Worm (Caenorhabditis elegans): ENCODE data around the gene F01E11.18.

DNA sequence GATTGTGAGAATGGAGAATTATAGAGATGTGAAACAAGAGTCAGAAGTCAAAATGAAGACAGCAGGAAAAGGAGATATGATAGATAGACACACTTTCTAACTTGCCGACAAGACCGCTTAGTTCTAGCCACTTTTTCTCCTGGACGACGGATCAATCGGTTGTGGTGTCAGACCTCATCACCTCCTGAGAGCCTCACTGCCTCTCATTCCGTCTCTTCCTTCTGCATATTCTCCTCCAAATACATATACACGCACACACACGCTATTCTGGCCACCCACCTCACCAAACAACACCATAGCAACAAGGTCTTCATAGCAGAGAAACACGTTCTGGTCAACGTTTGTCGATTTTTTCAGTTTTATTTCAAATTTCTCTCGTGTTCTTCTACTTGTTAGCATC, 22.4 kb upstream of the F01E11.18 start, which contains the start of gene F01E11.3:
- TF ChIP-seq lin-13 (GFP tag; optimal IDR thresholded peaks at IDR 0.05) (no peak), C04F5.9 (tag; optimal IDR thresholded peaks at IDR 0.05) (no peak), nhr-77 (tag; optimal IDR thresholded peaks at IDR 0.05) (no peak), nhr-237 (tag; optimal IDR thresholded peaks at IDR 0.05) (no peak), elt-2 (tag; optimal IDR thresholded peaks at IDR 0.05) (no peak), lsy-2 (tag; optimal IDR thresholded peaks at IDR 0.05) (no peak), nhr-84 (tag; optimal IDR thresholded peaks at IDR 0.05) (no peak), unc-62 (GFP tag; optimal IDR thresholded peaks at IDR 0.05) (no peak), nhr-11 (tag; optimal IDR thresholded peaks at IDR 0.05) (no peak)

Data from whole organism, L1 larva.